Fruit fly (Drosophila melanogaster): Measurements from ENCODE around the gene bbg.

The bbg gene

DNA sequence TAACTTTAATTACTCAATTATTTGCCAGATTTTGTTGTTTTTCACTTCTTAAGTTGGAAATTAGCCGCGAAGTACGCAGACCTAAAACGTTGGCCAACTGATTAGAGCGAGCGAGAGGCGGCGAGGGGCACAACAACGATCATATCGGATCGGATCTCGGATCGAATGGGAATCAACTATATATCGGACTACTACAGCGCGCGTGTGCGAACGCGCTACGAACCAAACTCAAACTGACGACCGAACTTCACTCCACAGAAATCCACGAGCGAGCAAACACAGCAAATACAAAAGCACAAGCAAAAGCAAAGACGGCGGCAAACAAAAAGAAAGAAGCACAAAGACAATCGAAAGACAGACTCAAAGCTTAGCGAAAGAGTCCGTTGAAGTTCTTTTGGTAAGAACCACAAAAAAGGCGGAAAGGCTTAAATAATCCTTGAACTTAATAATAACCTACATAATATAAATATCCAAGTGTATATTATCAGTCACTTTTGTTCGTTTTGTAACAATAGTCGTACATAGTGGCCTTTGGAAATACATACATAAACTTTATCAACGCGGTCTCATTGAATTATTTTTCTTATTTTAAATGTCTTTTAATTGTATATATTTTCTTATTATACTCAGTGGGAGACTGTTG lies at the start of gene bbg, which contains the start of gene CG43246:
TSS of gene bbg (minus strand) at position 235 of the 643 bp plus-strand sequence.
TSS of gene CG43246 (plus strand) at position 593 of the 643 bp plus-strand sequence.
- peak; percentile 30; the same call in 1 of the 3 replicates for TF ChIP-seq eg (GFP tag; IDR thresholded peaks at IDR 0.05)
- peak; percentile 19 for TF ChIP-seq CG6854 (GFP tag; optimal IDR thresholded peaks at IDR 0.05)
- TF ChIP-seq CG6163 (GFP tag; IDR thresholded peaks at IDR 0.05): peak; percentile 10; the same call in 1 of the 3 replicates
- peak; percentile 25 for TF ChIP-seq Eip78C (GFP tag)
- peak; percentile 33 for TF ChIP-seq dsx (GFP tag; optimal IDR thresholded peaks at IDR 0.05; ENCODE audit: poor library complexity, severe bottlenecking)
- no peak for TF ChIP-seq Hr4 (GFP tag; optimal IDR thresholded peaks at IDR 0.05)
- no peak for TF ChIP-seq spab (GFP tag; optimal IDR thresholded peaks at IDR 0.05)
- no peak for TF ChIP-seq CG3032 (tag; optimal IDR thresholded peaks at IDR 0.05)
- peak; percentile 19; the same call in 1 of the 2 replicates for TF ChIP-seq CG15336 (GFP tag; IDR thresholded peaks at IDR 0.05)
- TF ChIP-seq ss (GFP tag; optimal IDR thresholded peaks at IDR 0.05): peak in 1 of 2 experiments; percentile 6
- TF ChIP-seq cyc (GFP tag; optimal IDR thresholded peaks at IDR 0.05): no peak

DNA sequence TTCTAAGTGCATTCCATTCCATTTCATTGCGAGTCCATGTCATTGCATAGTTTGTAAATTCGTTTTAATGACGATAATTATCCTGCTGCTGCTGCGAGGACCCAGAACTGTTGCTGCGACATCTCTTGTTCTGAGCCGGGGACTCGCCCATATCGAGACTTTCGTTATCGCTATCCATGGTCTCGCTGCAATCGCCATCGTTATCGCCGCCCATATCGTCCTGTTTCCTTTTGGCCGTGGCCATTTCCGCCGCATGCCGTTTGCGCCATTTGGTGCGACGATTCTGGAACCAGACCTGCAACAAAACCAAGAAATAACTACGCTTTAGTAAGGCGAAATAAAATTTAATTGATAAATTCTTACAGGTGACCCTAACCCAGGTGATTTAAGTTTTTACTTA lies 47.7 kb upstream of the bbg start:
- no peak for TF ChIP-seq acj6 (GFP tag; optimal IDR thresholded peaks at IDR 0.05)
- no peak for TF ChIP-seq Sox15 (GFP tag; optimal IDR thresholded peaks at IDR 0.05)
- no peak for TF ChIP-seq CG8319 (GFP tag; optimal IDR thresholded peaks at IDR 0.05)
- TF ChIP-seq CG1621 (tag; optimal IDR thresholded peaks at IDR 0.05): no peak
- no peak for TF ChIP-seq pdm3 (GFP tag; optimal IDR thresholded peaks at IDR 0.05)

DNA sequence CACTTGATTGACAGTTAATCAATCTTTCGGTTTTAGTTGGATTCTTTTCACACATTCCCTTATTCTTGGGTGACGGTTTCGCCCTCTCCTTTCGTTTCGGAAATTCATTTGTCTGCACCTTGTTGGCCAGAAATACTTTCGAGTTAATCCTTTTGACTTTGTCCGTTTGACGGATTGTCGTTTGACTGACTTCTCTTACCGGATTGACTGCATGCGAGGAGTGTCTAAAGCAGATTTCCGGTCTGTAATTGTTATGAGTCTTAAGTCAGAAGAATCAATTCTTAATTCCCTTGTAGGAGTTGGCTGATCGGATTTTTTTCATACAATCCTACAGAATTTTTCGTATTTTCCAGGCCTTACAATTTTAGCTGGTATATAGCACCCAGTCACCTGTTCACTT lies 46.7 kb upstream of the bbg start:
- TF ChIP-seq CG4318 (GFP tag; optimal IDR thresholded peaks at IDR 0.05) (no peak), Smox (GFP tag; optimal IDR thresholded peaks at IDR 0.05) (no peak), Ets21C (GFP tag; optimal IDR thresholded peaks at IDR 0.05) (no peak)

DNA sequence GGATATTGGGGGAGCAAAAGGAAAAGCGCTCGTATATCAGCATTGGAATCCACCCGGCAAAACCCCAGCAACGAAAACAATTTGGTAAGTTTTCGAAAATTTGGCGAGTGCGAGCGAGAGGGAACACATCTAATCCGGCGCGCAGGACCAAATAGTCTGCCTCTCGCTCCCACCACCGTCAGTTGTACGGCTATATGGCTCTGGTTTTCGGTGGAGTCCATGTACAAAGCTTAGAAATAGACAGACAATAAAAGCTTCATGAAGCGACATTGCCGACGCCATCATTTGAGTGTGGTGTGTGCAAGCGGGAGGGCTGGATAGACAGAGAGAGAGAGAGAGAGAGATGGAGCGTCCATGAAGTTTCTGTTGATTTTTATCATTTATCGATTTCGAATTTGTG lies 44.2 kb upstream of the bbg start:
- TF ChIP-seq dsx (GFP tag; optimal IDR thresholded peaks at IDR 0.05; ENCODE audit: poor library complexity, severe bottlenecking) (no peak), Ets21C (GFP tag; optimal IDR thresholded peaks at IDR 0.05) (no peak), ss (GFP tag; optimal IDR thresholded peaks at IDR 0.05) (no peak), CG10669 (GFP tag; optimal IDR thresholded peaks at IDR 0.05) (no peak), achi (GFP tag; optimal IDR thresholded peaks at IDR 0.05) (no peak), CG6854 (GFP tag; optimal IDR thresholded peaks at IDR 0.05) (no peak), CG6276 (GFP tag; optimal IDR thresholded peaks at IDR 0.05) (no peak), spab (GFP tag; optimal IDR thresholded peaks at IDR 0.05) (no peak), dac (GFP tag; optimal IDR thresholded peaks at IDR 0.05) (no peak), esn (GFP tag; optimal IDR thresholded peaks at IDR 0.05) (no peak), Sox102F (GFP tag; optimal IDR thresholded peaks at IDR 0.05) (no peak), CG6163 (GFP tag; IDR thresholded peaks at IDR 0.05) (no peak)

DNA sequence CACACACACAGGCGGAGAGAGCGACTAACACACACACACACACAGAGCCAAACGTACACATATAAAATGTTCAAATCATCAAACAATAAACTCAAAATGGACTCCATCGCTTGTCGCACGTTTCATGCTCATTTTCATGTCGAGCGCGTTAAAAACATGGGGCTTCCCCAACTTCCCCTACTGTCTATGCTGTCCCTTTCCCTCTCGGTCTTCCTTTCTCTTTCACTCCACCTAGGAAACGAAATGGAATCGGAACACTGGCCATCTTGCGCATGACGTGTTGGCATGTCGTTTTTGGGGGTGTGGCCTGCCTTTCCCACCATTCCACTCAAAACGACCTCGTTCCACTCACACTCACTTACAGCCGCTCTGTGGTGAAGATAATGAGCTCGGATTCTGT lies 42.8 kb upstream of the bbg start:
- TF ChIP-seq CG11902 (GFP tag; optimal IDR thresholded peaks at IDR 0.05): no peak
- no peak for TF ChIP-seq Eip75B (GFP tag; optimal IDR thresholded peaks at IDR 0.05)
- no peak for TF ChIP-seq topi (GFP tag; optimal IDR thresholded peaks at IDR 0.05)
- no peak for TF ChIP-seq dsx (GFP tag; optimal IDR thresholded peaks at IDR 0.05; ENCODE audit: poor library complexity, severe bottlenecking)
- TF ChIP-seq acj6 (GFP tag; optimal IDR thresholded peaks at IDR 0.05): no peak
- TF ChIP-seq svp (GFP tag): peak; percentile 24
- TF ChIP-seq fkh (GFP tag; optimal IDR thresholded peaks at IDR 0.05): peak; percentile 10

DNA sequence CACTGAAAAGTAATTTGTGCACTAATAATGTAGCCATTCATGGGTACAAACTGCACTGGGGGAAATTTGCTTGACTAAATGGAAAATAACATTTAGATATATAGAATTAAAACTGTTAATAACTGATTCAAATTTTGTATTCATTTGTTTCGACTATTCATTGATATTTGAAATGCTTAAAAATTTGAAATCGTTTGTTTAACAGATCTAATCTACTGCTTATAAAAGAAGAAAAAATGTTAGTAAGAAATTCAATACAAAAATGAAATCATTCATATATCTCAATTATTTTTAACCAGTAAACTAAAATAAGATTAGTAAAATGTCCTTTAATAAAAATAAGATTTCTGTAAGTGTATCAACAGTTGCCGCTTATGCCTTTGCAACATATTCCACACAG lies 39.9 kb upstream of the bbg start:
- TF ChIP-seq lz (GFP tag; optimal IDR thresholded peaks at IDR 0.05) (no peak), Ets96B (tag; optimal IDR thresholded peaks at IDR 0.05) (no peak), CG4318 (GFP tag; optimal IDR thresholded peaks at IDR 0.05) (no peak), CG6276 (GFP tag; optimal IDR thresholded peaks at IDR 0.05) (no peak), topi (GFP tag; optimal IDR thresholded peaks at IDR 0.05) (no peak), CG11294 (GFP tag; IDR thresholded peaks at IDR 0.05) (no peak), CG6854 (GFP tag; optimal IDR thresholded peaks at IDR 0.05) (no peak), CG16779 (tag; optimal IDR thresholded peaks at IDR 0.05) (no peak), CG3032 (tag; optimal IDR thresholded peaks at IDR 0.05) (no peak), pdm3 (GFP tag; optimal IDR thresholded peaks at IDR 0.05) (no peak), cyc (GFP tag; optimal IDR thresholded peaks at IDR 0.05) (no peak), OdsH (GFP tag; optimal IDR thresholded peaks at IDR 0.05) (no peak), CG8632 (GFP tag; optimal IDR thresholded peaks at IDR 0.05) (no peak), CG6792 (GFP tag; optimal IDR thresholded peaks at IDR 0.05) (no peak), fd59A (GFP tag; optimal IDR thresholded peaks at IDR 0.05) (no peak), CG1621 (tag; optimal IDR thresholded peaks at IDR 0.05) (no peak), vri (GFP tag; optimal IDR thresholded peaks at IDR 0.05) (no peak), CG6808 (GFP tag; optimal IDR thresholded peaks at IDR 0.05) (no peak)

Data from whole organism, prepupa.